Worm (Caenorhabditis elegans) whole organism, mixed stage, embryonic: ENCODE measurements around the gene rha-2.
A peak's percentile ranks its signal among the peaks of the same experiment; 100 is the strongest.

Experiments
- bed-3 ChIP-seq: fragments of 200-800 bp; sonication (Bioruptor generic); optimal IDR thresholded peaks from 3 replicates; lab custom pipeline; 2018; ENCODE audit warnings: mild to moderate bottlenecking, missing genetic modification characterization, moderate library complexity, missing compliant biosample characterization
- blmp-1 ChIP-seq: fragments of 150-350 bp; optimal IDR thresholded peaks from 2 replicates; lab custom pipeline; 2014; ENCODE audit warnings: missing biosample characterization, missing genetic modification characterization
- ceh-39 ChIP-seq: fragments of 150-350 bp; optimal IDR thresholded peaks from 2 replicates; lab custom pipeline; 2014; ENCODE audit warnings: missing biosample characterization, missing genetic modification characterization
- ceh-83 ChIP-seq: fragments of 200-800 bp; sonication (Bioruptor generic); optimal IDR thresholded peaks from 2 replicates; lab custom pipeline; 2018; ENCODE audit warnings: mild to moderate bottlenecking, missing genetic modification characterization, missing compliant biosample characterization
- ces-1 ChIP-seq: fragments of 150-350 bp; optimal IDR thresholded peaks from 2 replicates; lab custom pipeline; 2014; ENCODE audit warnings: missing biosample characterization, missing genetic modification reagents, missing genetic modification characterization
- cnd-1 ChIP-seq: fragments of 200-800 bp; sonication (Bioruptor generic); optimal IDR thresholded peaks from 2 replicates; lab custom pipeline; 2018; ENCODE audit warnings: mild to moderate bottlenecking, missing genetic modification characterization, missing compliant biosample characterization
- drap-1 ChIP-seq: fragments of 200-800 bp; sonication (Bioruptor generic); optimal IDR thresholded peaks from 3 replicates; lab custom pipeline; 2018; ENCODE audit warnings: mild to moderate bottlenecking, missing genetic modification characterization, missing compliant biosample characterization
- elt-1 ChIP-seq: sonication (generic microtip); optimal IDR thresholded peaks from 2 replicates; lab custom pipeline; 2017; ENCODE audit warnings: missing genetic modification characterization, mild to moderate bottlenecking, missing compliant biosample characterization, antibody characterized with exemption, moderate library complexity, borderline replicate concordance; ENCODE audit not compliant: insufficient read depth
- elt-3 ChIP-seq: fragments of 150-350 bp; optimal IDR thresholded peaks from 2 replicates; lab custom pipeline; 2014; ENCODE audit warnings: missing biosample characterization, missing genetic modification characterization
- ham-2 ChIP-seq: fragments of 200-800 bp; sonication (Bioruptor generic); optimal IDR thresholded peaks from 2 replicates; lab custom pipeline; 2018; ENCODE audit warnings: mild to moderate bottlenecking, missing genetic modification characterization, missing compliant biosample characterization
- hlh-1 ChIP-seq: fragments of 150-350 bp; optimal IDR thresholded peaks from 2 replicates; lab custom pipeline; 2014; ENCODE audit warnings: missing biosample characterization, missing genetic modification reagents, missing genetic modification characterization
- lin-32 ChIP-seq: fragments of 200-800 bp; sonication (Bioruptor generic); optimal IDR thresholded peaks from 2 replicates; lab custom pipeline; 2018; ENCODE audit warnings: mild to moderate bottlenecking, missing genetic modification characterization, missing compliant biosample characterization
- lsy-2 ChIP-seq: fragments of 150-350 bp; optimal IDR thresholded peaks from 2 replicates; lab custom pipeline; 2014; ENCODE audit warnings: missing biosample characterization, missing genetic modification characterization
- mab-5 ChIP-seq: fragments of 150-350 bp; optimal IDR thresholded peaks from 2 replicates; lab custom pipeline; 2014; ENCODE audit warnings: missing biosample characterization, missing genetic modification characterization
- mls-2 ChIP-seq: sonication (generic microtip); optimal IDR thresholded peaks from 2 replicates; lab custom pipeline; 2016; ENCODE audit warnings: mild to moderate bottlenecking, missing genetic modification characterization, moderate library complexity, missing compliant biosample characterization
- nhr-2 ChIP-seq: fragments of 150-350 bp; optimal IDR thresholded peaks from 2 replicates; lab custom pipeline; 2014; ENCODE audit warnings: missing biosample characterization, missing genetic modification characterization
- nhr-237 ChIP-seq: fragments of 150-350 bp; optimal IDR thresholded peaks from 2 replicates; lab custom pipeline; 2014; ENCODE audit warnings: missing biosample characterization, missing genetic modification characterization
- nhr-28 ChIP-seq: fragments of 150-350 bp; optimal IDR thresholded peaks from 2 replicates; lab custom pipeline; 2014; ENCODE audit warnings: missing biosample characterization, missing genetic modification characterization
- nhr-76 ChIP-seq: sonication (generic microtip); optimal IDR thresholded peaks from 2 replicates; lab custom pipeline; 2017; ENCODE audit warnings: missing biosample characterization, missing genetic modification characterization
- pha-4 ChIP-seq: fragments of 150-350 bp; optimal IDR thresholded peaks from 2 replicates; lab custom pipeline; 2018; ENCODE audit warnings: missing biosample characterization, missing genetic modification reagents, missing genetic modification characterization
- snpc-4 ChIP-seq: fragments of 150-350 bp; optimal IDR thresholded peaks from 2 replicates; lab custom pipeline; 2014; ENCODE audit warnings: missing biosample characterization, missing genetic modification characterization
- tbx-8 ChIP-seq: fragments of 200-800 bp; sonication (Bioruptor generic); optimal IDR thresholded peaks from 2 replicates; lab custom pipeline; 2018; ENCODE audit warnings: mild to moderate bottlenecking, missing genetic modification characterization, moderate library complexity, missing compliant biosample characterization
- unc-62 ChIP-seq: fragments of 150-350 bp; optimal IDR thresholded peaks from 2 replicates; lab custom pipeline; 2014; ENCODE audit warnings: missing biosample characterization, missing genetic modification reagents, missing genetic modification characterization
- zip-8 ChIP-seq: fragments of 150-350 bp; optimal IDR thresholded peaks from 2 replicates; lab custom pipeline; 2014; ENCODE audit warnings: missing biosample characterization, missing genetic modification characterization
- ztf-11 ChIP-seq: fragments of 150-350 bp; optimal IDR thresholded peaks from 2 replicates; lab custom pipeline; 2014; ENCODE audit warnings: missing biosample characterization, missing genetic modification characterization

rha-2 gene

ce11 chrIII:8622435-8622834, 8.1 kb upstream of the rha-2 start, which contains the start of gene ceh-16:
Gene ceh-16, plus strand, starts transcription at chrIII:8622735.
- no peak for TF ChIP-seq ceh-39 (tag; lab: Kevin White, UChicago)
- TF ChIP-seq lsy-2 (tag; lab: Kevin White, UChicago): no peak
- no peak for TF ChIP-seq zip-8 (tag; lab: Kevin White, UChicago)
- peak; percentile 76 for TF ChIP-seq nhr-2

ce11 chrIII:8621982-8622381, 7.6 kb upstream of the rha-2 start:
- TF ChIP-seq nhr-2: peak; percentile 36
- no peak for TF ChIP-seq lsy-2 (tag; lab: Kevin White, UChicago)
- no peak for TF ChIP-seq snpc-4
- TF ChIP-seq zip-8 (tag; lab: Kevin White, UChicago): peak; percentile 92
- TF ChIP-seq drap-1 (GFP tag; lab: Kevin White, UChicago): no peak

- peak; percentile 37 for TF ChIP-seq elt-1
- peak; percentile 13 for TF ChIP-seq lsy-2 (tag; lab: Kevin White, UChicago)
- no peak for TF ChIP-seq ceh-83 (GFP tag; lab: Kevin White, UChicago)
Measured at ce11 chrIII:8621002-8621401, 6.6 kb upstream of the rha-2 start.

ce11 chrIII:8620259-8620658, 5.9 kb upstream of the rha-2 start:
- TF ChIP-seq nhr-2 (peak; percentile 91), elt-1 (peak; percentile 19), unc-62 (peak; percentile 49), bed-3 (GFP tag; lab: Kevin White, UChicago) (no peak)

ce11 chrIII:8618412-8618960, 4.1 kb upstream of the rha-2 start, which contains the start of gene C13G5.2:
Gene C13G5.2, minus strand, starts transcription at chrIII:8618462.
- TF ChIP-seq bed-3 (GFP tag; lab: Kevin White, UChicago) (no peak), ceh-39 (tag; lab: Kevin White, UChicago) (no peak), elt-1 (no peak), mls-2 (no peak), ztf-11 (tag; lab: Kevin White, UChicago) (no peak), unc-62 (no peak), tbx-8 (GFP tag; lab: Kevin White, UChicago) (no peak), zip-8 (tag; lab: Kevin White, UChicago) (no peak), cnd-1 (tag; lab: Kevin White, UChicago) (no peak), ces-1 (no peak)

- TF ChIP-seq nhr-237 (no peak), unc-62 (no peak)
Measured at ce11 chrIII:8616587-8616986, 2.2 kb upstream of the rha-2 start, which contains the start of gene C06E1.11. Gene C06E1.11, minus strand, starts transcription at chrIII:8616687.

- TF ChIP-seq cnd-1 (tag; lab: Kevin White, UChicago): no peak
- TF ChIP-seq blmp-1: no peak
- TF ChIP-seq mls-2: no peak
- TF ChIP-seq lin-32 (GFP tag; lab: Kevin White, UChicago): no peak
- TF ChIP-seq zip-8 (tag; lab: Kevin White, UChicago): no peak
- TF ChIP-seq ceh-39 (tag; lab: Kevin White, UChicago): no peak
- TF ChIP-seq hlh-1 (tag; lab: Kevin White, UChicago): no peak
- TF ChIP-seq pha-4 (tag; lab: Kevin White, UChicago): no peak
- TF ChIP-seq nhr-76 (tag; lab: Kevin White, UChicago): no peak
- TF ChIP-seq elt-3 (tag; lab: Kevin White, UChicago): no peak
Measured at ce11 chrIII:8613573-8613972, 796 bp downstream of the rha-2 start.

ce11 chrIII:8611282-8611681, 3.1 kb downstream of the rha-2 start:
- TF ChIP-seq mab-5 (no peak), elt-3 (tag; lab: Kevin White, UChicago) (no peak), lin-32 (GFP tag; lab: Kevin White, UChicago) (no peak), ham-2 (no peak), nhr-28 (tag; lab: Kevin White, UChicago) (no peak)
